Fruit fly (Drosophila melanogaster) S2 (cell line): ENCODE data around the gene CG13003.

Experiments
- CG8478 ChIP-seq: fragments of >200 bp; optimal IDR thresholded peaks from 2 replicates; lab custom pipeline; 2018
- CTCF ChIP-seq, 2 experiments: fragments of >200 bp; optimal IDR thresholded peaks; 2 replicates each; lab custom pipeline; 2018

- TF ChIP-seq CG8478 (no peak), CTCF (optimal IDR thresholded peaks at IDR 0.05; lab: Kevin White, UChicago) (no peak)
These were observed 13.2 kb upstream of the CG13003 start, which contains the start of gene CG13002 for dm6 chrX:16889510-16889909.
